Worm (Caenorhabditis elegans) whole organism, L4 larva: ENCODE results near the gene pch-2.
A peak's percentile ranks its signal among the peaks of the same experiment; 100 is the strongest.

ENCODE experiments used
- F37D6.2 ChIP-seq: sonication (generic microtip); optimal IDR thresholded peaks from 2 replicates; lab custom pipeline; 2016; ENCODE audit warnings: mild to moderate bottlenecking, missing genetic modification characterization, missing compliant biosample characterization
- F44E2.7 ChIP-seq: fragments of 200-800 bp; sonication (Bioruptor generic); IDR thresholded peaks from 2 replicates; pipeline ENCODE4 v2.1.2; 2022; ENCODE audit warnings: missing genetic modification characterization, missing compliant biosample characterization
- T20F7.1 ChIP-seq: fragments of 200-800 bp; sonication (Bioruptor generic); optimal IDR thresholded peaks from 2 replicates; lab custom pipeline; 2018; ENCODE audit warnings: mild to moderate bottlenecking, missing genetic modification characterization, missing compliant biosample characterization
- Y48G9A.11 ChIP-seq: fragments of 200-800 bp; sonication (Bioruptor generic); IDR thresholded peaks from 2 replicates; pipeline ENCODE4 v1.3.6; 2022; ENCODE audit warnings: missing genetic modification reagents, missing genetic modification characterization, missing compliant biosample characterization
- arid-1 ChIP-seq: fragments of 200-800 bp; sonication (Bioruptor generic); conservative IDR thresholded peaks from 2 replicates; pipeline ENCODE4 v1.3.6; 2022; ENCODE audit warnings: missing genetic modification reagents, missing genetic modification characterization, missing compliant biosample characterization
- ceh-28 ChIP-seq: fragments of 150-350 bp; optimal IDR thresholded peaks from 2 replicates; lab custom pipeline; 2014; ENCODE audit warnings: missing biosample characterization, missing genetic modification reagents, missing genetic modification characterization
- ctbp-1 ChIP-seq: fragments of 200-800 bp; sonication (Bioruptor generic); IDR thresholded peaks from 2 replicates; pipeline ENCODE4 v1.3.6; 2022; ENCODE audit warnings: missing genetic modification reagents, missing genetic modification characterization, missing compliant biosample characterization
- daf-12 ChIP-seq: fragments of 150-350 bp; optimal IDR thresholded peaks from 2 replicates; lab custom pipeline; 2014; ENCODE audit warnings: missing biosample characterization, missing genetic modification reagents, missing genetic modification characterization
- daf-16 ChIP-seq, 3 experiments: sonication (generic microtip); optimal IDR thresholded peaks; 2 replicates each; lab custom pipeline; 2016 to 2017; ENCODE audit warnings: missing genetic modification characterization in 3 of 3, missing genetic modification reagents in 3 of 3, mild to moderate bottlenecking in 2 of 3, missing compliant biosample characterization in 2 of 3, missing biosample characterization in 1 of 3, moderate library complexity in 1 of 3
- daf-8 ChIP-seq: fragments of 200-800 bp; sonication (Bioruptor generic); IDR thresholded peaks from 2 replicates; pipeline ENCODE4 v1.3.6; 2022; ENCODE audit warnings: missing genetic modification characterization, missing compliant biosample characterization
- fkh-10 ChIP-seq: fragments of 150-350 bp; optimal IDR thresholded peaks from 2 replicates; lab custom pipeline; 2014; ENCODE audit warnings: missing biosample characterization, missing genetic modification reagents, missing genetic modification characterization
- gei-8 ChIP-seq: fragments of 200-800 bp; sonication (Bioruptor generic); optimal IDR thresholded peaks from 2 replicates; lab custom pipeline; 2018; ENCODE audit warnings: mild to moderate bottlenecking, missing genetic modification characterization, missing compliant biosample characterization
- hif-1 ChIP-seq, 2 experiments: sonication (generic microtip); optimal IDR thresholded peaks; 2 replicates each; lab custom pipeline; 2016 to 2017; ENCODE audit warnings: missing compliant biosample characterization in 2 of 2, missing genetic modification characterization in 2 of 2, missing genetic modification reagents in 2 of 2, missing genotype in 2 of 2, mild to moderate bottlenecking in 1 of 2
- hlh-11 ChIP-seq: fragments of 200-800 bp; sonication (Bioruptor generic); optimal IDR thresholded peaks from 2 replicates; lab custom pipeline; 2018; ENCODE audit warnings: mild to moderate bottlenecking, missing genetic modification characterization, missing compliant biosample characterization
- hlh-30 ChIP-seq: sonication (generic microtip); optimal IDR thresholded peaks from 2 replicates; lab custom pipeline; 2017; ENCODE audit warnings: antibody characterized with exemption, mild to moderate bottlenecking, missing genetic modification characterization, missing compliant biosample characterization; ENCODE audit not compliant: insufficient read depth
- hmg-1.1 ChIP-seq: fragments of 200-800 bp; sonication (Bioruptor generic); IDR thresholded peaks from 2 replicates; pipeline ENCODE4 v1.3.6; 2022; ENCODE audit warnings: missing genetic modification reagents, missing genetic modification characterization, missing compliant biosample characterization
- jun-1 ChIP-seq: fragments of 150-350 bp; optimal IDR thresholded peaks from 2 replicates; lab custom pipeline; 2014; ENCODE audit warnings: missing biosample characterization, missing genetic modification reagents, missing genetic modification characterization
- lim-7 ChIP-seq: fragments of 200-800 bp; sonication (Bioruptor generic); IDR thresholded peaks from 2 replicates; pipeline ENCODE4 v1.3.6; 2022; ENCODE audit warnings: missing genetic modification characterization, missing compliant biosample characterization
- lin-1 ChIP-seq: fragments of 200-800 bp; sonication (Bioruptor generic); IDR thresholded peaks from 2 replicates; pipeline ENCODE4 v1.3.6; 2022; ENCODE audit warnings: missing genetic modification reagents, missing genetic modification characterization, missing compliant biosample characterization
- lin-13 ChIP-seq: fragments of 150-350 bp; optimal IDR thresholded peaks from 2 replicates; lab custom pipeline; 2014; ENCODE audit warnings: missing biosample characterization, missing genetic modification reagents, missing genetic modification characterization
- lin-29 ChIP-seq: fragments of 200-800 bp; sonication (Bioruptor generic); IDR thresholded peaks from 2 replicates; pipeline ENCODE4 v1.3.6; 2022; ENCODE audit warnings: missing genetic modification reagents, missing genetic modification characterization, missing compliant biosample characterization
- lin-38 ChIP-seq: fragments of 200-800 bp; sonication (Bioruptor generic); IDR thresholded peaks from 2 replicates; pipeline ENCODE4 v1.3.6; 2022; ENCODE audit warnings: missing genetic modification reagents, missing genetic modification characterization, missing compliant biosample characterization
- lin-39 ChIP-seq: fragments of 150-350 bp; optimal IDR thresholded peaks from 2 replicates; lab custom pipeline; 2014; ENCODE audit warnings: missing biosample characterization, missing genetic modification reagents, missing genetic modification characterization
- lir-3 ChIP-seq: sonication (generic microtip); optimal IDR thresholded peaks from 2 replicates; lab custom pipeline; 2016; ENCODE audit warnings: mild to moderate bottlenecking, missing genetic modification characterization, missing compliant biosample characterization
- mep-1 ChIP-seq: fragments of 150-350 bp; sonication (generic microtip); optimal IDR thresholded peaks from 3 replicates; lab custom pipeline; 2014; ENCODE audit warnings: missing biosample characterization, missing genetic modification characterization
- nhr-10 ChIP-seq: fragments of 150-350 bp; optimal IDR thresholded peaks from 2 replicates; lab custom pipeline; 2014; ENCODE audit warnings: missing biosample characterization, missing genetic modification characterization
- nhr-111 ChIP-seq: fragments of 200-800 bp; sonication (Bioruptor generic); optimal IDR thresholded peaks from 2 replicates; lab custom pipeline; 2018; ENCODE audit warnings: mild to moderate bottlenecking, missing genetic modification characterization, missing compliant biosample characterization
- nhr-25 ChIP-seq: sonication (generic microtip); optimal IDR thresholded peaks from 2 replicates; lab custom pipeline; 2017; ENCODE audit warnings: missing genetic modification characterization, mild to moderate bottlenecking, missing compliant biosample characterization, antibody characterized with exemption, moderate library complexity, borderline replicate concordance; ENCODE audit not compliant: insufficient read depth
- nhr-41 ChIP-seq: fragments of 200-800 bp; sonication (Bioruptor generic); IDR thresholded peaks from 2 replicates; pipeline ENCODE4 v1.3.6; 2022; ENCODE audit warnings: missing genetic modification reagents, missing genetic modification characterization, missing compliant biosample characterization
- nhr-42 ChIP-seq: fragments of 200-800 bp; sonication (Bioruptor generic); IDR thresholded peaks from 2 replicates; pipeline ENCODE4 v1.3.6; 2022; ENCODE audit warnings: missing genetic modification characterization, missing compliant biosample characterization
- nhr-48 ChIP-seq: sonication (generic microtip); optimal IDR thresholded peaks from 2 replicates; lab custom pipeline; 2016; ENCODE audit warnings: mild to moderate bottlenecking, missing genetic modification characterization, missing compliant biosample characterization
- nhr-6 ChIP-seq: fragments of 150-350 bp; optimal IDR thresholded peaks from 2 replicates; lab custom pipeline; 2014; ENCODE audit warnings: missing biosample characterization, missing genetic modification characterization
- nhr-77 ChIP-seq: fragments of 150-350 bp; optimal IDR thresholded peaks from 2 replicates; lab custom pipeline; 2014; ENCODE audit warnings: missing biosample characterization, missing genetic modification characterization
- pha-4 ChIP-seq, 2 experiments: fragments of 150-350 bp in 1 of 2; fragments of 200-800 bp in 1 of 2; sonication (Bioruptor generic) in 1 of 2; IDR thresholded peaks in 1 of 2; optimal IDR thresholded peaks in 1 of 2; 2 replicates each; pipeline versions ENCODE4 v1.3.6 to Lab custom; 2014 to 2022; ENCODE audit warnings: missing genetic modification characterization in 2 of 2, missing genetic modification reagents in 2 of 2, missing biosample characterization in 1 of 2, missing compliant biosample characterization in 1 of 2
- saeg-2 ChIP-seq: fragments of 200-800 bp; sonication (Bioruptor generic); IDR thresholded peaks from 2 replicates; pipeline ENCODE4 v1.3.6; 2022; ENCODE audit warnings: missing genetic modification reagents, missing genetic modification characterization, missing compliant biosample characterization
- sdz-12 ChIP-seq: fragments of 200-800 bp; sonication (Bioruptor generic); optimal IDR thresholded peaks from 2 replicates; lab custom pipeline; 2018; ENCODE audit warnings: mild to moderate bottlenecking, missing genetic modification characterization, missing compliant biosample characterization
- set-16 ChIP-seq: fragments of 200-800 bp; sonication (Bioruptor generic); IDR thresholded peaks from 2 replicates; pipeline ENCODE4 v1.3.6; 2022; ENCODE audit warnings: missing genetic modification reagents, missing genetic modification characterization, missing compliant biosample characterization
- skn-1 ChIP-seq: fragments of 150-350 bp; optimal IDR thresholded peaks from 2 replicates; lab custom pipeline; 2014; ENCODE audit warnings: missing biosample characterization, missing genetic modification characterization
- snpc-1.2 ChIP-seq: fragments of 200-800 bp; sonication (Bioruptor generic); IDR thresholded peaks from 2 replicates; pipeline ENCODE4 v1.3.6; 2022; ENCODE audit warnings: missing genetic modification reagents, missing genetic modification characterization, missing compliant biosample characterization
- tag-97 ChIP-seq: fragments of 200-800 bp; sonication (Bioruptor generic); IDR thresholded peaks from 2 replicates; pipeline ENCODE4 v1.3.6; 2022; ENCODE audit warnings: missing genetic modification characterization, missing compliant biosample characterization
- tra-1 ChIP-seq: fragments of 200-800 bp; sonication (Bioruptor generic); IDR thresholded peaks from 2 replicates; pipeline ENCODE4 v1.3.6; 2022; ENCODE audit warnings: missing genetic modification reagents, missing genetic modification characterization, missing compliant biosample characterization
- unc-62 ChIP-seq, 3 experiments: fragments of 150-350 bp in 1 of 3; sonication (generic microtip); optimal IDR thresholded peaks in 2 of 3; peaks in 1 of 3; 1 replicate in 1 of 3; 2 replicates in 2 of 3; lab custom pipeline; 2014 to 2017; ENCODE audit warnings: missing biosample characterization in 3 of 3, missing genetic modification characterization in 3 of 3, missing genetic modification reagents in 3 of 3, missing genotype in 1 of 3
- zag-1 ChIP-seq: fragments of 150-350 bp; optimal IDR thresholded peaks from 2 replicates; lab custom pipeline; 2014; ENCODE audit warnings: missing biosample characterization, missing genetic modification characterization
- zip-2 ChIP-seq: fragments of 150-350 bp; optimal IDR thresholded peaks from 2 replicates; lab custom pipeline; 2014; ENCODE audit warnings: missing biosample characterization, missing genetic modification characterization
- ztf-7 ChIP-seq: fragments of 150-350 bp; optimal IDR thresholded peaks from 2 replicates; lab custom pipeline; 2014; ENCODE audit warnings: missing biosample characterization, missing genetic modification characterization

pch-2 gene

DNA sequence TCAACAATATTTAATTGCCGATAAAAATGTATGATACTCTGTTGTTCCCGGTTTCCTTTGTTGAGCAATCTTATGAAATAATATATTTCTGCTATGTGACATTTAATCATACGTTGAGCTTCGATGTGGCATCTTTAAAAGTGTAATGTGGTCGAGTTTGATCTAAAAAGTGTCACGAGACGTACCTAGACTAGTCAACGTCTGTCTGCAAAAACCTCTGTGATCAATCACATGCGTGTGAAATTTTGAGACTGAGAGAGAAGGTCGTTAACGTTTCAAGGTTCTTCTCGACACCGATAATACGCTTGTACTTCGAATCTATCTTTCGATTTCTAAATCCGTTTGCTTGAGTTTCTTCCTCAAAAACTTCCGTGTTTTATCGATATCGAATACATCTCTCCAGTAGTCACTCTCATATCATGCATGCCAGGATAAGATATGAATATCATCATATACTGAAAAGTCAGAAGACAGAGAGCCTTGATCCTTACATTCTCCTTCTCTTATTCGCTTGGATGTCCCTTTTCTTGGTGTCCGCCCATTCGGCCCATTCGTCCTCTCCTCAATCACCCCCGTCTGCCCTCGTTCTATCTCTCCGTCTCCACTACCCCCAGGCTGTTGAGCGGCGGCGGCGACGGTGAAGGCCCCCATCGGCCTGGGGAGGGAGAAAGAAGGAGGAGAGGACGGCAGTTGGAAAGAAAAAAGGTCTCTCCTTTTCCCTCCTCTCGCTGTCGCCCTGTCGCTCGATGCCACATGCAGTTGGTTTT is 29.7 kb upstream of the pch-2 start (continued):
- no peak for TF ChIP-seq lin-29
- no peak for TF ChIP-seq daf-12 (tag; lab: Kevin White, UChicago)
- TF ChIP-seq skn-1 (tag; lab: Kevin White, UChicago): no peak
- TF ChIP-seq pha-4 (GFP tag; IDR thresholded peaks at IDR 0.05; lab: Robert Waterston, UW): peak; percentile 70; the same call in 1 of the 2 replicates
- TF ChIP-seq pha-4 (tag; optimal IDR thresholded peaks at IDR 0.05; lab: Kevin White, UChicago): no peak
- no peak for TF ChIP-seq hif-1 (tag; optimal IDR thresholded peaks at IDR 0.05; lab: Kevin White, UChicago)
- peak in 1 of 2 experiments; percentile 96 for TF ChIP-seq unc-62 (GFP tag; optimal IDR thresholded peaks at IDR 0.05 in 1 of 2; lab: Kevin White, UChicago)
- TF ChIP-seq unc-62 (tag; optimal IDR thresholded peaks at IDR 0.05; lab: Kevin White, UChicago): no peak
- peak; percentile 94 for TF ChIP-seq zip-2 (tag; lab: Kevin White, UChicago)
- no peak for TF ChIP-seq F44E2.7 (GFP tag; lab: Robert Waterston, UW)
- TF ChIP-seq mep-1 (tag; lab: Kevin White, UChicago): no peak
- TF ChIP-seq nhr-41 (GFP tag; lab: Robert Waterston, UW): no peak
- no peak for TF ChIP-seq lir-3
- peak; percentile 72 for TF ChIP-seq hlh-11
- peak; percentile 64 for TF ChIP-seq ctbp-1
- TF ChIP-seq T20F7.1 (GFP tag; lab: Kevin White, UChicago): peak; percentile 47
- TF ChIP-seq ztf-7: no peak
- no peak for TF ChIP-seq zag-1
- TF ChIP-seq tag-97 (GFP tag; lab: Robert Waterston, UW): no peak
- TF ChIP-seq jun-1: no peak
- TF ChIP-seq nhr-42 (GFP tag; lab: Robert Waterston, UW): no peak
- TF ChIP-seq daf-16 (GFP tag; optimal IDR thresholded peaks at IDR 0.05; lab: Kevin White, UChicago): peak in 1 of 2 experiments; percentile 30
- TF ChIP-seq daf-16 (tag; optimal IDR thresholded peaks at IDR 0.05; lab: Kevin White, UChicago): peak; percentile 7
- no peak for TF ChIP-seq Y48G9A.11 (GFP tag; lab: Robert Waterston, UW)
- peak; percentile 8 for TF ChIP-seq F37D6.2 (tag; lab: Kevin White, UChicago)
- no peak for TF ChIP-seq nhr-25 (tag; lab: Kevin White, UChicago)
- peak; percentile 0 for TF ChIP-seq lin-13 (GFP tag; lab: Kevin White, UChicago)
- no peak for TF ChIP-seq arid-1 (GFP tag; lab: Robert Waterston, UW)
- TF ChIP-seq nhr-6 (tag; lab: Kevin White, UChicago): no peak
- no peak for TF ChIP-seq nhr-111
- TF ChIP-seq gei-8: no peak

DNA sequence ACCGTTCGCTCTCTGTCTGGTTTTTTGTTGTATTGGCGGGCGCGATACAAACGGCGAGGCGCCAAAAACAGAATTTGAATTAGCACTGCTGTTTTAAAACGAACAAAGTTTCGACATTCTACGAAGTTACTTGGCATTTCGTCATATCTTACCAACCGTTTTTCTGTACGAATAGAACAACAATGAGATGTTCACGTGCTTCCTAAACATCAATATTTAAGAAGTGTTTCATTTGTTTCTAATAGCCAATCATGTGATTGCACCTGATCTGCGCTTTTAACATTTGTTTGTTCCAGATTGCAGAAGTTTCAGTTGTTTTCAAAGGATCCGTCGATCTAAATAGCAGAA is 29.1 kb upstream of the pch-2 start:
- peak; percentile 56 for TF ChIP-seq mep-1 (tag; lab: Kevin White, UChicago)
- TF ChIP-seq set-16 (GFP tag; lab: Robert Waterston, UW): no peak
- TF ChIP-seq lin-39: no peak
- TF ChIP-seq hlh-30 (tag; lab: Kevin White, UChicago): peak; percentile 40
- no peak for TF ChIP-seq lin-38 (GFP tag; lab: Robert Waterston, UW)
- no peak for TF ChIP-seq saeg-2 (GFP tag; lab: Robert Waterston, UW)

DNA sequence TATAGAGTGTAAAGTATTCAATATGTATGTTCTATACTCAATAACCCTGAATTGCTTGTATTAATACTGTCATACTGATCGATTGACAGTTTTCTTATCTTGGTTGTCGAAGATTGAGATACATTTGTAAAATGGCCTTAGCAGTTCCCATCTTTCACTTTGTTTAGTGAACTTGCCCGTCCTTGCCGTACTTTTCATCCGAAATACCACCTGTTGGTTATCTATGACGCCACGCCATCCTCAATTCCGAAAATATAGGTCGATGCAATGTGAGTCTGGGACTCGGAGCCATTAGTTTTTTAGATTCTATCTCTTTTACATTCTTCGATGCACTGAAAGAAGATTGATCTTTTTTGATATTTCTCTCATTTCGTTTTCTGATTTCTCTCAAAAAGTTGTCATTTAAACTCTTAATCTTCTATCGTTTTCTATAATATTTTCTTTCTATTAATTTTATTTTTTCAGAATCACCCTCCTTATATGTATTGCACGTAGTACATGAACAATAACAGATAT is 28.6 kb upstream of the pch-2 start, which contains the start of gene ulp-4:
TSS of gene ulp-4 (plus strand) at position 466 of the 516 bp plus-strand sequence.
- TF ChIP-seq pha-4 (GFP tag; IDR thresholded peaks at IDR 0.05; lab: Robert Waterston, UW) (no peak), pha-4 (tag; optimal IDR thresholded peaks at IDR 0.05; lab: Kevin White, UChicago) (no peak), ztf-7 (no peak), nhr-48 (tag; lab: Kevin White, UChicago) (no peak), hmg-1.1 (GFP tag; lab: Robert Waterston, UW) (no peak), tag-97 (GFP tag; lab: Robert Waterston, UW) (no peak), daf-8 (GFP tag; lab: Robert Waterston, UW) (no peak), nhr-10 (no peak), sdz-12 (no peak), nhr-77 (tag; lab: Kevin White, UChicago) (no peak), tra-1 (GFP tag; lab: Robert Waterston, UW) (peak; percentile 40; the same call in 1 of the 2 replicates), ceh-28 (tag; lab: Kevin White, UChicago) (no peak), snpc-1.2 (no peak), lin-1 (GFP tag; lab: Robert Waterston, UW) (no peak), fkh-10 (GFP tag; lab: Kevin White, UChicago) (no peak), lim-7 (no peak), daf-16 (GFP tag; optimal IDR thresholded peaks at IDR 0.05; lab: Kevin White, UChicago) (peak in 1 of 2 experiments; percentile 10), daf-16 (tag; optimal IDR thresholded peaks at IDR 0.05; lab: Kevin White, UChicago) (no peak), lin-29 (no peak)
